Worm (Caenorhabditis elegans) whole organism, early embryonic: ENCODE results near the gene sra-1.

Experiments
- B0310.2 ChIP-seq: sonication (generic microtip); optimal IDR thresholded peaks from 2 replicates; lab custom pipeline; 2016; ENCODE audit warnings: mild to moderate bottlenecking, missing genetic modification characterization, missing compliant biosample characterization
- F13C5.2 ChIP-seq: sonication (generic microtip); optimal IDR thresholded peaks from 2 replicates; lab custom pipeline; 2017; ENCODE audit warnings: mild to moderate bottlenecking, missing genetic modification characterization, inconsistent platforms, missing compliant biosample characterization
- aly-1 ChIP-seq: sonication (generic microtip); optimal IDR thresholded peaks from 2 replicates; lab custom pipeline; 2016; ENCODE audit warnings: missing genetic modification characterization, missing compliant biosample characterization
- ama-1 ChIP-seq: fragments of 150-350 bp; optimal IDR thresholded peaks from 2 replicates; lab custom pipeline; 2014
- ceh-13 ChIP-seq: fragments of 200-800 bp; sonication (Bioruptor generic); optimal IDR thresholded peaks from 2 replicates; lab custom pipeline; 2018; ENCODE audit warnings: mild to moderate bottlenecking, missing genetic modification characterization, missing compliant biosample characterization
- ceh-36 ChIP-seq: sonication (generic microtip); optimal IDR thresholded peaks from 2 replicates; lab custom pipeline; 2016; ENCODE audit warnings: missing genetic modification characterization, inconsistent platforms, missing compliant biosample characterization
- ets-7 ChIP-seq: sonication (generic microtip); optimal IDR thresholded peaks from 2 replicates; lab custom pipeline; 2016; ENCODE audit warnings: missing genotype, missing genetic modification characterization, missing compliant biosample characterization
- flt-1 ChIP-seq: fragments of 200-800 bp; sonication (Bioruptor generic); IDR thresholded peaks from 2 replicates; pipeline ENCODE4 v1.3.6; 2022; ENCODE audit warnings: missing genetic modification characterization, missing compliant biosample characterization
- hmbx-1 ChIP-seq: sonication (generic microtip); optimal IDR thresholded peaks from 2 replicates; lab custom pipeline; 2016; ENCODE audit warnings: mild to moderate bottlenecking, missing genetic modification characterization, missing compliant biosample characterization
- hmg-4 ChIP-seq: fragments of 200-800 bp; sonication (Bioruptor generic); optimal IDR thresholded peaks from 2 replicates; lab custom pipeline; 2018; ENCODE audit warnings: mild to moderate bottlenecking, missing genetic modification characterization, missing compliant biosample characterization
- hnd-1 ChIP-seq: sonication (generic microtip); optimal IDR thresholded peaks from 2 replicates; lab custom pipeline; 2016; ENCODE audit warnings: missing genetic modification characterization, missing compliant biosample characterization
- pes-1 ChIP-seq: fragments of 200-800 bp; sonication (Bioruptor generic); IDR thresholded peaks from 2 replicates; pipeline ENCODE4 v1.3.6; 2022; ENCODE audit warnings: missing genetic modification reagents, missing genetic modification characterization, missing compliant biosample characterization
- scrt-1 ChIP-seq: fragments of 200-800 bp; sonication (Bioruptor generic); IDR thresholded peaks from 2 replicates; pipeline ENCODE4 v1.3.6; 2022; ENCODE audit warnings: missing genetic modification characterization, missing compliant biosample characterization
- sea-1 ChIP-seq: fragments of 200-800 bp; sonication (Bioruptor generic); conservative IDR thresholded peaks from 2 replicates; pipeline ENCODE4 v1.3.6; 2022; ENCODE audit warnings: missing genetic modification characterization, missing compliant biosample characterization
- tbx-11 ChIP-seq: fragments of 200-800 bp; sonication (Bioruptor generic); IDR thresholded peaks from 2 replicates; pipeline ENCODE4 v1.3.6; 2022; ENCODE audit warnings: missing genetic modification characterization, missing compliant biosample characterization
- tbx-37 ChIP-seq: fragments of 200-800 bp; sonication (Bioruptor generic); conservative IDR thresholded peaks from 2 replicates; pipeline ENCODE4 v1.3.6; 2022; ENCODE audit warnings: missing genetic modification reagents, missing genetic modification characterization, missing compliant biosample characterization
- tra-4 ChIP-seq: sonication (generic microtip); optimal IDR thresholded peaks from 2 replicates; lab custom pipeline; 2017; ENCODE audit warnings: missing genetic modification characterization, missing compliant biosample characterization

sra-1 gene

ce11 chrII:9554925-9555553 lies 33.6 kb upstream of the sra-1 start, which contains the start of gene F35H8.2:
TSS of gene F35H8.2 (plus strand) at chrII:9555503.
- no peak for TF ChIP-seq flt-1 (GFP tag; lab: Robert Waterston, UW)
- no peak for TF ChIP-seq hmbx-1 (tag; lab: Kevin White, UChicago)
- TF ChIP-seq tbx-11 (GFP tag; lab: Robert Waterston, UW) = no peak
- TF ChIP-seq hnd-1 = no peak
- no peak for TF ChIP-seq ceh-36 (tag; lab: Kevin White, UChicago)
- no peak for TF ChIP-seq ceh-13 (GFP tag; lab: Kevin White, UChicago)
- no peak for TF ChIP-seq aly-1 (tag; lab: Kevin White, UChicago)
- TF ChIP-seq tbx-37 (GFP tag; lab: Robert Waterston, UW) = no peak
- no peak for TF ChIP-seq scrt-1 (GFP tag; lab: Robert Waterston, UW)
- no peak for TF ChIP-seq B0310.2

- no peak for TF ChIP-seq pes-1 (GFP tag; lab: Robert Waterston, UW)
- no peak for TF ChIP-seq tra-4 (tag; lab: Kevin White, UChicago)
- TF ChIP-seq ceh-36 (tag; lab: Kevin White, UChicago) = no peak
- TF ChIP-seq aly-1 (tag; lab: Kevin White, UChicago) = no peak
- TF ChIP-seq tbx-11 (GFP tag; lab: Robert Waterston, UW) = no peak
- TF ChIP-seq F13C5.2 (tag; lab: Kevin White, UChicago) = no peak
- TF ChIP-seq ceh-13 (GFP tag; lab: Kevin White, UChicago) = no peak
Measured at ce11 chrII:9553179-9553578, 31.7 kb upstream of the sra-1 start, which contains the start of gene F35H8.1. TSS of gene F35H8.1 (minus strand) at chrII:9553279.

- TF ChIP-seq aly-1 (tag; lab: Kevin White, UChicago) = no peak
- no peak for TF ChIP-seq tbx-11 (GFP tag; lab: Robert Waterston, UW)
- no peak for TF ChIP-seq B0310.2
- no peak for TF ChIP-seq tra-4 (tag; lab: Kevin White, UChicago)
- no peak for TF ChIP-seq scrt-1 (GFP tag; lab: Robert Waterston, UW)
- no peak for TF ChIP-seq hmbx-1 (tag; lab: Kevin White, UChicago)
- no peak for TF ChIP-seq hnd-1
- no peak for TF ChIP-seq ceh-13 (GFP tag; lab: Kevin White, UChicago)
- TF ChIP-seq pes-1 (GFP tag; lab: Robert Waterston, UW) = no peak
- no peak for TF ChIP-seq ama-1 (lab: Kevin White, UChicago)
Measured at ce11 chrII:9551536-9551935, 30.1 kb upstream of the sra-1 start, which contains the start of gene F35H8.12. TSS of gene F35H8.12 (plus strand) at chrII:9551836.

ce11 chrII:9550718-9551117 lies 29.2 kb upstream of the sra-1 start, which contains the start of gene sra-6:
TSS of gene sra-6 (minus strand) at chrII:9550818.
- no peak for TF ChIP-seq hmbx-1 (tag; lab: Kevin White, UChicago)
- no peak for TF ChIP-seq B0310.2
- TF ChIP-seq tbx-11 (GFP tag; lab: Robert Waterston, UW) = no peak
- TF ChIP-seq ama-1 (lab: Kevin White, UChicago) = no peak
- TF ChIP-seq tbx-37 (GFP tag; lab: Robert Waterston, UW) = no peak
- TF ChIP-seq hmg-4 = no peak
- no peak for TF ChIP-seq aly-1 (tag; lab: Kevin White, UChicago)
- TF ChIP-seq sea-1 = no peak
- no peak for TF ChIP-seq hnd-1
- TF ChIP-seq tra-4 (tag; lab: Kevin White, UChicago) = no peak
- TF ChIP-seq F13C5.2 (tag; lab: Kevin White, UChicago) = no peak
- no peak for TF ChIP-seq scrt-1 (GFP tag; lab: Robert Waterston, UW)
- no peak for TF ChIP-seq ceh-36 (tag; lab: Kevin White, UChicago)
- TF ChIP-seq ceh-13 (GFP tag; lab: Kevin White, UChicago) = no peak
- no peak for TF ChIP-seq flt-1 (GFP tag; lab: Robert Waterston, UW)

- TF ChIP-seq hmbx-1 (tag; lab: Kevin White, UChicago) = no peak
- no peak for TF ChIP-seq ets-7 (tag; lab: Kevin White, UChicago)
- no peak for TF ChIP-seq F13C5.2 (tag; lab: Kevin White, UChicago)
- TF ChIP-seq tbx-37 (GFP tag; lab: Robert Waterston, UW) = no peak
- TF ChIP-seq hmg-4 = no peak
- TF ChIP-seq tbx-11 (GFP tag; lab: Robert Waterston, UW) = no peak
- TF ChIP-seq flt-1 (GFP tag; lab: Robert Waterston, UW) = no peak
- no peak for TF ChIP-seq pes-1 (GFP tag; lab: Robert Waterston, UW)
- no peak for TF ChIP-seq B0310.2
- no peak for TF ChIP-seq tra-4 (tag; lab: Kevin White, UChicago)
Measured at ce11 chrII:9544386-9544785, 22.9 kb upstream of the sra-1 start, which contains the start of gene sra-7. TSS of gene sra-7 (plus strand) at chrII:9544686.

- TF ChIP-seq flt-1 (GFP tag; lab: Robert Waterston, UW) = no peak
- no peak for TF ChIP-seq F13C5.2 (tag; lab: Kevin White, UChicago)
- TF ChIP-seq hnd-1 = no peak
- TF ChIP-seq ceh-13 (GFP tag; lab: Kevin White, UChicago) = no peak
- no peak for TF ChIP-seq pes-1 (GFP tag; lab: Robert Waterston, UW)
Measured at ce11 chrII:9542785-9543184, 21.3 kb upstream of the sra-1 start, which contains the start of gene sra-4. TSS of gene sra-4 (minus strand) at chrII:9542885.

- TF ChIP-seq ceh-36 (tag; lab: Kevin White, UChicago) (no peak), ets-7 (tag; lab: Kevin White, UChicago) (no peak), flt-1 (GFP tag; lab: Robert Waterston, UW) (no peak), F13C5.2 (tag; lab: Kevin White, UChicago) (no peak), tra-4 (tag; lab: Kevin White, UChicago) (no peak), B0310.2 (no peak)
Measured at ce11 chrII:9540723-9541122, 19.3 kb upstream of the sra-1 start, which contains the start of gene sra-3. TSS of gene sra-3 (minus strand) at chrII:9540823.
